Worm (Caenorhabditis elegans) whole organism, early embryonic: ENCODE measurements around the gene W04E12.3.

Experiments
- B0310.2 ChIP-seq: sonication (generic microtip); optimal IDR thresholded peaks from 2 replicates; lab custom pipeline; 2016; ENCODE audit warnings: mild to moderate bottlenecking, missing genetic modification characterization, missing compliant biosample characterization
- F13C5.2 ChIP-seq: sonication (generic microtip); optimal IDR thresholded peaks from 2 replicates; lab custom pipeline; 2017; ENCODE audit warnings: mild to moderate bottlenecking, missing genetic modification characterization, inconsistent platforms, missing compliant biosample characterization
- aly-1 ChIP-seq: sonication (generic microtip); optimal IDR thresholded peaks from 2 replicates; lab custom pipeline; 2016; ENCODE audit warnings: missing genetic modification characterization, missing compliant biosample characterization
- ama-1 ChIP-seq: fragments of 150-350 bp; optimal IDR thresholded peaks from 2 replicates; lab custom pipeline; 2014
- ceh-13 ChIP-seq: fragments of 200-800 bp; sonication (Bioruptor generic); optimal IDR thresholded peaks from 2 replicates; lab custom pipeline; 2018; ENCODE audit warnings: mild to moderate bottlenecking, missing genetic modification characterization, missing compliant biosample characterization
- ceh-36 ChIP-seq: sonication (generic microtip); optimal IDR thresholded peaks from 2 replicates; lab custom pipeline; 2016; ENCODE audit warnings: missing genetic modification characterization, inconsistent platforms, missing compliant biosample characterization
- ets-7 ChIP-seq: sonication (generic microtip); optimal IDR thresholded peaks from 2 replicates; lab custom pipeline; 2016; ENCODE audit warnings: missing genotype, missing genetic modification characterization, missing compliant biosample characterization
- flt-1 ChIP-seq: fragments of 200-800 bp; sonication (Bioruptor generic); IDR thresholded peaks from 2 replicates; pipeline ENCODE4 v1.3.6; 2022; ENCODE audit warnings: missing genetic modification characterization, missing compliant biosample characterization
- hmbx-1 ChIP-seq: sonication (generic microtip); optimal IDR thresholded peaks from 2 replicates; lab custom pipeline; 2016; ENCODE audit warnings: mild to moderate bottlenecking, missing genetic modification characterization, missing compliant biosample characterization
- hmg-4 ChIP-seq: fragments of 200-800 bp; sonication (Bioruptor generic); optimal IDR thresholded peaks from 2 replicates; lab custom pipeline; 2018; ENCODE audit warnings: mild to moderate bottlenecking, missing genetic modification characterization, missing compliant biosample characterization
- hnd-1 ChIP-seq: sonication (generic microtip); optimal IDR thresholded peaks from 2 replicates; lab custom pipeline; 2016; ENCODE audit warnings: missing genetic modification characterization, missing compliant biosample characterization
- pes-1 ChIP-seq: fragments of 200-800 bp; sonication (Bioruptor generic); IDR thresholded peaks from 2 replicates; pipeline ENCODE4 v1.3.6; 2022; ENCODE audit warnings: missing genetic modification reagents, missing genetic modification characterization, missing compliant biosample characterization
- scrt-1 ChIP-seq: fragments of 200-800 bp; sonication (Bioruptor generic); IDR thresholded peaks from 2 replicates; pipeline ENCODE4 v1.3.6; 2022; ENCODE audit warnings: missing genetic modification characterization, missing compliant biosample characterization
- sea-1 ChIP-seq: fragments of 200-800 bp; sonication (Bioruptor generic); conservative IDR thresholded peaks from 2 replicates; pipeline ENCODE4 v1.3.6; 2022; ENCODE audit warnings: missing genetic modification characterization, missing compliant biosample characterization
- tbx-11 ChIP-seq: fragments of 200-800 bp; sonication (Bioruptor generic); IDR thresholded peaks from 2 replicates; pipeline ENCODE4 v1.3.6; 2022; ENCODE audit warnings: missing genetic modification characterization, missing compliant biosample characterization
- tbx-37 ChIP-seq: fragments of 200-800 bp; sonication (Bioruptor generic); conservative IDR thresholded peaks from 2 replicates; pipeline ENCODE4 v1.3.6; 2022; ENCODE audit warnings: missing genetic modification reagents, missing genetic modification characterization, missing compliant biosample characterization
- tra-4 ChIP-seq: sonication (generic microtip); optimal IDR thresholded peaks from 2 replicates; lab custom pipeline; 2017; ENCODE audit warnings: missing genetic modification characterization, missing compliant biosample characterization

W04E12.3 gene

DNA sequence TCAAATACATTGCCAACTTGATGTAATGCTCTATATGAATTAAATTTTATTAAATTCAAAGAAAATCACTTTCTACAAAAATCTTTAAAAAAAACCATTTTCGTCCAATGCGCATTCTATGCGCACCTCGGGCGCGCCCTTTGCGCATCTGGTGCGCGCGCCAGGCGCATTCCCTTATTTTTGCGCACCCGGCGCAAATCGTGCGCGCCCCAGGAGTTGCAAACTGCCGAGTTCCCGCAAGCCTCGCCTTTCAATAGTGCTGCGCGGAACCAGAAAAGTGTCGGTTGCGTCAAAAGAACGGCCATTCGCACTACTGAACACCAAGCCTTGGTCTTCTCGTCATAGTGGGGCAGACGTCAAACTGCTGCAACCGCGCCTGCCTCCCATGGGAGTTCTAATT, 8.0 kb upstream of the W04E12.3 start:
- TF ChIP-seq ama-1 (lab: Kevin White, UChicago): no peak
- TF ChIP-seq pes-1: peak; percentile 54; the same call in 1 of the 2 replicates

DNA sequence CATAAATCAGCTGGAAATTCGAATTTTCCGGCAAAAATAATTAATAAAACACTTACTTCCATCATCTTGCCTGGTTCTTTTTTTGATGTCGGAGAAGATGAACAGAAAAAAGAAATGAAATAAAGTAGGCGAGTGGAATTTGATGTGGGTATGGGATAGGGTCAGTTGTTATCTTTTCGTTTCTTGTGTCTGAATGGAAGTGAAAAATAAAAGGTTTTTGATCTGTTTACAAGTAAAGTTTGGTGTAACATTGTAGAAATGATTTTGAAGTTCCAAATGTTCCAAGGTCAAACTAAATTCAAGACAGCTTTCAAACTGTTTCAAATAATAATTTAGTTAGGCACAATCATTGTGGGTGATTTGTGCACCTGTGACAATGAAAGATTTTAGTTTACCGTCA, 4.3 kb upstream of the W04E12.3 start, which contains the start of gene W04E12.7:
W04E12.7 (minus strand) TSS at position 101 of the 400 bp plus-strand sequence.
- no peak for TF ChIP-seq ceh-13 (GFP tag; lab: Kevin White, UChicago)
- no peak for TF ChIP-seq ets-7
- TF ChIP-seq hmg-4 (GFP tag; lab: Kevin White, UChicago): no peak
- TF ChIP-seq tbx-11 (GFP tag; lab: Robert Waterston, UW): no peak
- TF ChIP-seq sea-1 (GFP tag; lab: Robert Waterston, UW): no peak

ce11 chrV:19738117-19738516, 3.6 kb upstream of the W04E12.3 start, which contains the start of gene fbxa-131:
Gene fbxa-131 (plus strand): TSS chrV:19738417.
- no peak for TF ChIP-seq tbx-11 (GFP tag; lab: Robert Waterston, UW)
- no peak for TF ChIP-seq ceh-13 (GFP tag; lab: Kevin White, UChicago)
- no peak for TF ChIP-seq B0310.2
- TF ChIP-seq tra-4 (tag; lab: Kevin White, UChicago): no peak
- no peak for TF ChIP-seq pes-1
- TF ChIP-seq F13C5.2 (tag; lab: Kevin White, UChicago): no peak
- TF ChIP-seq scrt-1 (GFP tag; lab: Robert Waterston, UW): no peak
- no peak for TF ChIP-seq sea-1 (GFP tag; lab: Robert Waterston, UW)
- TF ChIP-seq aly-1 (tag; lab: Kevin White, UChicago): no peak

- TF ChIP-seq tbx-37 (no peak), scrt-1 (GFP tag; lab: Robert Waterston, UW) (no peak), B0310.2 (no peak), aly-1 (tag; lab: Kevin White, UChicago) (no peak), flt-1 (GFP tag; lab: Robert Waterston, UW) (no peak)
These were observed 717 bp upstream of the W04E12.3 start, which contains the start of gene W04E12.2 for ce11 chrV:19741034-19741433. Gene W04E12.2 (minus strand): TSS chrV:19741134.

ce11 chrV:19743305-19743704, 1.6 kb downstream of the W04E12.3 start, which contains the start of gene W04E12.4:
Gene W04E12.4 (plus strand): TSS chrV:19743605.
- TF ChIP-seq hnd-1: no peak
- no peak for TF ChIP-seq B0310.2
- TF ChIP-seq sea-1 (GFP tag; lab: Robert Waterston, UW): no peak
- no peak for TF ChIP-seq ama-1 (lab: Kevin White, UChicago)
- TF ChIP-seq tbx-11 (GFP tag; lab: Robert Waterston, UW): no peak
- TF ChIP-seq ceh-13 (GFP tag; lab: Kevin White, UChicago): no peak
- no peak for TF ChIP-seq pes-1
- no peak for TF ChIP-seq scrt-1 (GFP tag; lab: Robert Waterston, UW)
- no peak for TF ChIP-seq ets-7
- no peak for TF ChIP-seq aly-1 (tag; lab: Kevin White, UChicago)
- no peak for TF ChIP-seq hmbx-1
- TF ChIP-seq tra-4 (tag; lab: Kevin White, UChicago): no peak
- TF ChIP-seq F13C5.2 (tag; lab: Kevin White, UChicago): no peak
- TF ChIP-seq ceh-36 (tag; lab: Kevin White, UChicago): no peak

ce11 chrV:19743794-19744193, 2.0 kb downstream of the W04E12.3 start:
- no peak for TF ChIP-seq scrt-1 (GFP tag; lab: Robert Waterston, UW)
- TF ChIP-seq F13C5.2 (tag; lab: Kevin White, UChicago): no peak
- no peak for TF ChIP-seq hmbx-1
- 0 out of 2 replicates have a peak, but pooled peaks have one; percentile 32 for TF ChIP-seq sea-1 (GFP tag; lab: Robert Waterston, UW)

ce11 chrV:19744210-19744609, 2.5 kb downstream of the W04E12.3 start:
- TF ChIP-seq sea-1 (GFP tag; lab: Robert Waterston, UW): no peak
- TF ChIP-seq flt-1 (GFP tag; lab: Robert Waterston, UW): no peak
- TF ChIP-seq hmbx-1: no peak
- no peak for TF ChIP-seq tbx-11 (GFP tag; lab: Robert Waterston, UW)
- TF ChIP-seq hmg-4 (GFP tag; lab: Kevin White, UChicago): no peak
- no peak for TF ChIP-seq B0310.2
- no peak for TF ChIP-seq tra-4 (tag; lab: Kevin White, UChicago)
- TF ChIP-seq ama-1 (lab: Kevin White, UChicago): no peak
- TF ChIP-seq tbx-37: no peak
- TF ChIP-seq scrt-1 (GFP tag; lab: Robert Waterston, UW): no peak
- TF ChIP-seq hnd-1: no peak
- no peak for TF ChIP-seq pes-1
- TF ChIP-seq aly-1 (tag; lab: Kevin White, UChicago): no peak
- TF ChIP-seq ets-7: no peak
- TF ChIP-seq ceh-13 (GFP tag; lab: Kevin White, UChicago): no peak
- no peak for TF ChIP-seq F13C5.2 (tag; lab: Kevin White, UChicago)
- no peak for TF ChIP-seq ceh-36 (tag; lab: Kevin White, UChicago)

- TF ChIP-seq tbx-11 (GFP tag; lab: Robert Waterston, UW) (no peak), ceh-36 (tag; lab: Kevin White, UChicago) (no peak)
These were observed 4.1 kb downstream of the W04E12.3 start, which contains the start of gene W04E12.5 for ce11 chrV:19745852-19746251. Gene W04E12.5 (plus strand): TSS chrV:19746152.

DNA sequence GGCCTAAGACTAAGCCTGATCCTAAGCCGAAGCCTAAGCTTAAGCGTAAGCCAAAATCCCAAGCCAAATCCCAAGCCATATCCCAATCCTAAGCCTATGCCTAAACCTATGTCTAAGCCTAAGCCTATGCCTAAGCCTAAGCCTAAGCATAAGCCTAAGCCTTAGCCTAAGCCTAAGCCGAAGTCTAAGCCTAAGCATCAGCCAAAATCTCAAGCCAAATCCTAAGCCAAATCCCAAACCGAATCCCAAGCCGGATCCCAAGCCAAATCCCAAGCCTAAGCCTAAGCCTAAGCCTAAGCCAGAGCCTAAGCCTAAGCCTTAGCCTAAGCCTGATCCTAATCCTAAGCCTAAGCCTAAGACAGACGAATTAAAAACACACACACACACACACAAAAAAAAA, 5.4 kb downstream of the W04E12.3 start:
- TF ChIP-seq scrt-1 (GFP tag; lab: Robert Waterston, UW): no peak
- peak; percentile 81 for TF ChIP-seq ceh-36 (tag; lab: Kevin White, UChicago)
- TF ChIP-seq flt-1 (GFP tag; lab: Robert Waterston, UW): no peak
- no peak for TF ChIP-seq hnd-1
